Worm (Caenorhabditis elegans) whole organism, dauer: ENCODE results near the gene Y54G2A.45.
"Not testable (repeated sequence)": the region's sequence is repeated elsewhere in the genome, so short reads cannot be mapped to it uniquely, and the experiment has no call there.

Source experiments
- unc-62 ChIP-seq: sonication (generic microtip); optimal IDR thresholded peaks from 2 replicates; lab custom pipeline; 2017; ENCODE audit warnings: missing biosample characterization, missing genetic modification reagents, missing genetic modification characterization

The Y54G2A.45 gene

ce11 chrIV:2805525-2805924, at the start of gene Y54G2A.45:
Y54G2A.45 (plus strand) TSS chrIV:2805857.
- TF ChIP-seq unc-62, result no peak

- TF ChIP-seq unc-62, result no peak
Measured at ce11 chrIV:2758079-2758478, 47.6 kb upstream of the Y54G2A.45 start.

- no peak for TF ChIP-seq unc-62
Measured at ce11 chrIV:2759163-2759562, 46.5 kb upstream of the Y54G2A.45 start, which contains the start of gene Y54G2A.38. Y54G2A.38 (plus strand) TSS chrIV:2759463.

- TF ChIP-seq unc-62, result no peak
Measured at ce11 chrIV:2761477-2761876, 44.2 kb upstream of the Y54G2A.45 start.

- TF ChIP-seq unc-62, result no peak
Measured at ce11 chrIV:2762380-2762779, 43.3 kb upstream of the Y54G2A.45 start, which contains the start of gene Y54G2A.77. Y54G2A.77 (plus strand) TSS chrIV:2762680.

ce11 chrIV:2764160-2764559, 41.5 kb upstream of the Y54G2A.45 start:
- no peak for TF ChIP-seq unc-62

- TF ChIP-seq unc-62, result no peak
Measured at ce11 chrIV:2765048-2765708, 40.5 kb upstream of the Y54G2A.45 start.

- TF ChIP-seq unc-62, result no peak
Measured at ce11 chrIV:2770067-2770466, 35.6 kb upstream of the Y54G2A.45 start.

- no peak for TF ChIP-seq unc-62
Measured at ce11 chrIV:2770835-2771234, 34.8 kb upstream of the Y54G2A.45 start.

ce11 chrIV:2771692-2772091, 34.0 kb upstream of the Y54G2A.45 start, which contains the start of gene Y54G2A.11:
Y54G2A.11 (minus strand) TSS chrIV:2771792.
- TF ChIP-seq unc-62, result no peak

ce11 chrIV:2772209-2772851, 33.3 kb upstream of the Y54G2A.45 start:
- no peak for TF ChIP-seq unc-62

ce11 chrIV:2773382-2773979, 32.2 kb upstream of the Y54G2A.45 start:
- no peak for TF ChIP-seq unc-62

- no peak for TF ChIP-seq unc-62
Measured at ce11 chrIV:2774500-2774899, 31.2 kb upstream of the Y54G2A.45 start.

ce11 chrIV:2775992-2776630, 29.5 kb upstream of the Y54G2A.45 start:
- no peak for TF ChIP-seq unc-62

- TF ChIP-seq unc-62, result no peak
Measured at ce11 chrIV:2776733-2777132, 28.9 kb upstream of the Y54G2A.45 start.

- not testable (repeated sequence) for TF ChIP-seq unc-62
Measured at ce11 chrIV:2777841-2778240, 27.8 kb upstream of the Y54G2A.45 start, which contains the start of gene Y54G2A.72. Y54G2A.72 (plus strand) TSS chrIV:2778141.
